Fruit fly (Drosophila melanogaster) S2 (cell line): ENCODE results near the gene NimC1.

Source experiments
- CG8478 ChIP-seq: fragments of >200 bp; optimal IDR thresholded peaks from 2 replicates; lab custom pipeline; 2018
- CTCF ChIP-seq, 2 experiments: fragments of >200 bp; optimal IDR thresholded peaks; 2 replicates each; lab custom pipeline; 2018

DNA sequence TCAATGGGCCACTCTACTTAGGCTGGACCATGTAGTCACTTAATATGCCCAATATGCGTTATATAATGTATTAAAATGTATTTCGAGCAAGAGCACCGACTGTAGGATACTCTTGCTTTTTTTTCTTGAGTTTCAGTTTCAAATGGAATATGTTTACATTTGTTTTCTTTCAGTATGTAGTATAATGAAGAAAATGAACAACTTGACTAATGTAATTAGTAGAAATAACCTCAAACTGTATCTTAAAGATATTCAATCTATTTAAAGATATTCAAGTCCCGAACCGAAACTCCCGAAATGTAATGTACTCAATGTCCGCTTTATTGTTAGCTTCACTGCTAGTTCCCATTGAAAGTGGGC is 48.2 kb upstream of the NimC1 start:
- no peak for TF ChIP-seq CG8478 (lab: Kevin White, UChicago)
- no peak for TF ChIP-seq CTCF (optimal IDR thresholded peaks at IDR 0.05; lab: Kevin White, UChicago)
